Fruit fly (Drosophila melanogaster) whole organism, prepupa: ENCODE measurements around the gene U4-U6-60K.

Experiments
- Blimp-1 ChIP-seq: fragments of 200-800 bp; sonication (Bioruptor generic); optimal IDR thresholded peaks from 3 replicates; lab custom pipeline; 2017; ENCODE audit warnings: missing biosample characterization, missing genetic modification characterization, mild to moderate bottlenecking, moderate library complexity, missing genetic modification reagents
- CG10631 ChIP-seq: fragments of 200-800 bp; sonication (Bioruptor generic); optimal IDR thresholded peaks from 2 replicates; lab custom pipeline; 2016; ENCODE audit warnings: missing biosample characterization, missing genetic modification characterization
- CG10669 ChIP-seq: fragments of 200-800 bp; sonication (Bioruptor generic); optimal IDR thresholded peaks from 3 replicates; lab custom pipeline; 2018; ENCODE audit warnings: missing biosample characterization, mild to moderate bottlenecking, missing genetic modification characterization, moderate library complexity
- CG11294 ChIP-seq: fragments of 200-800 bp; sonication (Bioruptor generic); IDR thresholded peaks from 2 replicates; pipeline ENCODE4 v1.3.6; 2022; ENCODE audit warnings: missing biosample characterization, missing genetic modification characterization
- CG11762 ChIP-seq: fragments of 200-800 bp; sonication (Bioruptor generic); optimal IDR thresholded peaks from 3 replicates; lab custom pipeline; 2016; ENCODE audit warnings: missing biosample characterization, missing genetic modification characterization; ENCODE audit not compliant: insufficient read depth
- CG11902 ChIP-seq: fragments of 200-800 bp; sonication (Bioruptor generic); optimal IDR thresholded peaks from 3 replicates; lab custom pipeline; 2016; ENCODE audit warnings: missing biosample characterization, missing genetic modification characterization
- CG15336 ChIP-seq: fragments of 200-800 bp; sonication (Bioruptor generic); IDR thresholded peaks from 2 replicates; pipeline ENCODE4 v1.3.6; 2022; ENCODE audit warnings: missing biosample characterization, missing genetic modification characterization
- CG1621 ChIP-seq: fragments of 200-800 bp; sonication (Bioruptor generic); optimal IDR thresholded peaks from 3 replicates; lab custom pipeline; 2018; ENCODE audit warnings: missing biosample characterization, mild to moderate bottlenecking, missing genetic modification characterization
- CG3032 ChIP-seq: fragments of 200-800 bp; optimal IDR thresholded peaks from 2 replicates; lab custom pipeline; 2019; ENCODE audit warnings: missing biosample characterization, mild to moderate bottlenecking, missing genetic modification characterization, moderate library complexity
- CG31627 ChIP-seq: fragments of 200-800 bp; sonication (Bioruptor generic); optimal IDR thresholded peaks from 3 replicates; lab custom pipeline; 2016; ENCODE audit warnings: missing biosample characterization, missing genetic modification characterization
- CG32006 ChIP-seq: fragments of 200-800 bp; sonication (Bioruptor generic); optimal IDR thresholded peaks from 3 replicates; lab custom pipeline; 2017; ENCODE audit warnings: missing biosample characterization, mild to moderate bottlenecking, missing genetic modification characterization
- CG34406 ChIP-seq: fragments of 200-800 bp; sonication (Bioruptor generic); optimal IDR thresholded peaks from 3 replicates; lab custom pipeline; 2016; ENCODE audit warnings: missing biosample characterization, missing genetic modification characterization
- CG3919 ChIP-seq: fragments of 200-800 bp; sonication (Bioruptor generic); optimal IDR thresholded peaks from 3 replicates; lab custom pipeline; 2016; ENCODE audit warnings: missing biosample characterization, missing genetic modification characterization
- CG6276 ChIP-seq: fragments of 200-800 bp; sonication (Bioruptor generic); optimal IDR thresholded peaks from 2 replicates; lab custom pipeline; 2017; ENCODE audit warnings: missing biosample characterization, mild to moderate bottlenecking, missing genetic modification characterization
- CG6792 ChIP-seq: fragments of 200-800 bp; sonication (Bioruptor generic); optimal IDR thresholded peaks from 3 replicates; lab custom pipeline; 2016; ENCODE audit warnings: missing biosample characterization, missing genetic modification characterization
- CG6808 ChIP-seq: fragments of 200-800 bp; sonication (Bioruptor generic); optimal IDR thresholded peaks from 3 replicates; lab custom pipeline; 2017; ENCODE audit warnings: missing biosample characterization, missing genetic modification characterization, mild to moderate bottlenecking, moderate library complexity, missing genetic modification reagents
- CG6854 ChIP-seq: fragments of 200-800 bp; sonication (Bioruptor generic); optimal IDR thresholded peaks from 2 replicates; lab custom pipeline; 2017; ENCODE audit warnings: missing biosample characterization, mild to moderate bottlenecking, missing genetic modification characterization
- CG7368 ChIP-seq: fragments of 200-800 bp; sonication (Bioruptor generic); optimal IDR thresholded peaks from 3 replicates; lab custom pipeline; 2016; ENCODE audit warnings: missing biosample characterization, missing genetic modification characterization
- CG8319 ChIP-seq: fragments of 200-800 bp; sonication (Bioruptor generic); optimal IDR thresholded peaks from 3 replicates; lab custom pipeline; 2016; ENCODE audit warnings: missing biosample characterization, missing genetic modification characterization
- CG8632 ChIP-seq: fragments of 200-800 bp; sonication (Bioruptor generic); optimal IDR thresholded peaks from 3 replicates; lab custom pipeline; 2016; ENCODE audit warnings: missing biosample characterization, missing genetic modification characterization
- CG9139 ChIP-seq: fragments of 200-800 bp; sonication (Bioruptor generic); optimal IDR thresholded peaks from 3 replicates; lab custom pipeline; 2017; ENCODE audit warnings: missing biosample characterization, mild to moderate bottlenecking, missing genetic modification characterization
- Eip75B ChIP-seq: fragments of 200-800 bp; sonication (Bioruptor generic); optimal IDR thresholded peaks from 3 replicates; lab custom pipeline; 2016; ENCODE audit warnings: missing biosample characterization, missing genetic modification characterization
- Eip93F ChIP-seq: fragments of 200-800 bp; sonication (Bioruptor generic); optimal IDR thresholded peaks from 2 replicates; lab custom pipeline; 2016; ENCODE audit warnings: missing biosample characterization, mild to moderate bottlenecking, missing genetic modification characterization
- Ets21C ChIP-seq: fragments of 200-800 bp; sonication (Bioruptor generic); optimal IDR thresholded peaks from 3 replicates; lab custom pipeline; 2016; ENCODE audit warnings: missing biosample characterization, missing genetic modification characterization
- Hr38 ChIP-seq: sonication (Bioruptor generic); optimal IDR thresholded peaks from 2 replicates; lab custom pipeline; 2016; ENCODE audit warnings: missing biosample characterization, missing genetic modification characterization
- Hr39 ChIP-seq: fragments of 200-800 bp; sonication (Bioruptor generic); optimal IDR thresholded peaks from 2 replicates; lab custom pipeline; 2016; ENCODE audit warnings: missing biosample characterization, missing genetic modification characterization
- Hr4 ChIP-seq: fragments of 200-800 bp; sonication (Bioruptor generic); optimal IDR thresholded peaks from 3 replicates; lab custom pipeline; 2016; ENCODE audit warnings: missing biosample characterization, missing genetic modification characterization
- Lpt ChIP-seq: fragments of 200-800 bp; sonication (Bioruptor generic); optimal IDR thresholded peaks from 3 replicates; lab custom pipeline; 2016; ENCODE audit warnings: missing biosample characterization, missing genetic modification characterization
- Met ChIP-seq: fragments of 200-800 bp; sonication (Bioruptor generic); optimal IDR thresholded peaks from 3 replicates; lab custom pipeline; 2016; ENCODE audit warnings: missing biosample characterization, missing genetic modification characterization
- OdsH ChIP-seq: fragments of 200-800 bp; sonication (Bioruptor generic); optimal IDR thresholded peaks from 3 replicates; lab custom pipeline; 2016; ENCODE audit warnings: missing biosample characterization, missing genetic modification characterization
- Sox102F ChIP-seq: fragments of 200-800 bp; sonication (Bioruptor generic); optimal IDR thresholded peaks from 2 replicates; lab custom pipeline; 2016; ENCODE audit warnings: missing biosample characterization, mild to moderate bottlenecking, missing genetic modification characterization
- Sox14 ChIP-seq: fragments of 200-800 bp; sonication (Bioruptor generic); optimal IDR thresholded peaks from 3 replicates; lab custom pipeline; 2016; ENCODE audit warnings: missing biosample characterization, missing genetic modification characterization
- Sox15 ChIP-seq: fragments of 200-800 bp; sonication (Bioruptor generic); optimal IDR thresholded peaks from 3 replicates; lab custom pipeline; 2016; ENCODE audit warnings: missing biosample characterization, missing genetic modification characterization
- achi ChIP-seq: fragments of 200-800 bp; sonication (Bioruptor generic); optimal IDR thresholded peaks from 3 replicates; lab custom pipeline; 2016; ENCODE audit warnings: missing biosample characterization, missing genetic modification characterization
- acj6 ChIP-seq: fragments of 200-800 bp; sonication (Bioruptor generic); optimal IDR thresholded peaks from 3 replicates; lab custom pipeline; 2016; ENCODE audit warnings: missing biosample characterization, missing genetic modification characterization
- cyc ChIP-seq: fragments of 200-800 bp; sonication (Bioruptor generic); optimal IDR thresholded peaks from 3 replicates; lab custom pipeline; 2016; ENCODE audit warnings: missing biosample characterization, missing genetic modification characterization
- dac ChIP-seq: fragments of 200-800 bp; sonication (Bioruptor generic); optimal IDR thresholded peaks from 2 replicates; lab custom pipeline; 2017; ENCODE audit warnings: missing biosample characterization, mild to moderate bottlenecking, missing genetic modification characterization
- dsx ChIP-seq: fragments of 200-800 bp; optimal IDR thresholded peaks from 3 replicates; lab custom pipeline; 2019; ENCODE audit warnings: missing biosample characterization, mild to moderate bottlenecking, missing genetic modification characterization, moderate library complexity; ENCODE audit not compliant: poor library complexity, severe bottlenecking
- eg ChIP-seq: fragments of 200-800 bp; sonication (Bioruptor generic); IDR thresholded peaks from 3 replicates; pipeline ENCODE4 v1.3.6; 2022; ENCODE audit warnings: missing biosample characterization, missing genetic modification characterization
- fd85E ChIP-seq: fragments of 200-800 bp; sonication (Bioruptor generic); optimal IDR thresholded peaks from 3 replicates; lab custom pipeline; 2016; ENCODE audit warnings: missing biosample characterization, missing genetic modification characterization
- fkh ChIP-seq: fragments of 200-800 bp; sonication (Bioruptor generic); optimal IDR thresholded peaks from 3 replicates; lab custom pipeline; 2017; ENCODE audit warnings: missing biosample characterization, mild to moderate bottlenecking, missing genetic modification characterization, moderate library complexity
- lz ChIP-seq: fragments of 200-800 bp; sonication (Bioruptor generic); optimal IDR thresholded peaks from 3 replicates; lab custom pipeline; 2016; ENCODE audit warnings: missing biosample characterization, missing genetic modification characterization
- net ChIP-seq: fragments of 200-800 bp; sonication (Bioruptor generic); optimal IDR thresholded peaks from 3 replicates; lab custom pipeline; 2016; ENCODE audit warnings: missing biosample characterization, missing genetic modification characterization
- spab ChIP-seq: fragments of 200-800 bp; sonication (Bioruptor generic); optimal IDR thresholded peaks from 2 replicates; lab custom pipeline; 2017; ENCODE audit warnings: missing biosample characterization, mild to moderate bottlenecking, missing genetic modification characterization, missing genetic modification reagents
- ss ChIP-seq, 2 experiments: fragments of 200-800 bp; sonication (Bioruptor generic); optimal IDR thresholded peaks; 2 replicates in 1 of 2; 3 replicates in 1 of 2; lab custom pipeline; 2017 to 2018; ENCODE audit warnings: mild to moderate bottlenecking in 2 of 2, missing biosample characterization in 2 of 2, missing genetic modification characterization in 2 of 2, moderate library complexity in 1 of 2
- svp ChIP-seq: fragments of 200-800 bp; sonication (Bioruptor generic); peaks from one replicate; lab custom pipeline; 2016; ENCODE audit warnings: missing biosample characterization, missing genetic modification characterization
- topi ChIP-seq: fragments of 200-800 bp; sonication (Bioruptor generic); optimal IDR thresholded peaks from 3 replicates; lab custom pipeline; 2016; ENCODE audit warnings: missing biosample characterization, missing genetic modification characterization
- vri ChIP-seq: fragments of 200-800 bp; sonication (Bioruptor generic); optimal IDR thresholded peaks from 3 replicates; lab custom pipeline; 2016; ENCODE audit warnings: missing biosample characterization, mild to moderate bottlenecking, missing genetic modification characterization

U4-U6-60K gene

dm6 chr3L:17502235-17502634 lies 11.5 kb downstream of the U4-U6-60K start (continued):
- TF ChIP-seq Hr4 (GFP tag; lab: Kevin White, UChicago) (peak; percentile 28), CG8632 (GFP tag; lab: Kevin White, UChicago) (peak; percentile 65), CG32006 (GFP tag; lab: Kevin White, UChicago) (peak; percentile 38), topi (GFP tag; lab: Kevin White, UChicago) (peak; percentile 85), cyc (GFP tag; lab: Kevin White, UChicago) (peak; percentile 83), OdsH (GFP tag; lab: Kevin White, UChicago) (peak; percentile 46), Hr39 (peak; percentile 89), acj6 (GFP tag; lab: Kevin White, UChicago) (peak; percentile 75)

- TF ChIP-seq Sox15 (GFP tag; lab: Kevin White, UChicago) = no peak
- TF ChIP-seq CG7368 = no peak
- TF ChIP-seq spab = no peak
- TF ChIP-seq CG32006 (GFP tag; lab: Kevin White, UChicago) = peak; percentile 18
- TF ChIP-seq CG10669 = no peak
- TF ChIP-seq Blimp-1 (GFP tag; lab: Kevin White, UChicago) = peak; percentile 84
- no peak for TF ChIP-seq CG10631 (GFP tag; lab: Kevin White, UChicago)
- peak; percentile 73 for TF ChIP-seq Lpt (GFP tag; lab: Kevin White, UChicago)
- TF ChIP-seq CG6808 (GFP tag; lab: Kevin White, UChicago) = peak; percentile 48
- TF ChIP-seq CG8319 (GFP tag; lab: Kevin White, UChicago) = no peak
- TF ChIP-seq CG6792 (GFP tag; lab: Kevin White, UChicago) = no peak
- TF ChIP-seq dsx (GFP tag; lab: Kevin White, UChicago) = peak; percentile 39
- no peak for TF ChIP-seq CG3919 (GFP tag; lab: Kevin White, UChicago)
- TF ChIP-seq Sox14 = peak; percentile 60
- TF ChIP-seq CG34406 (GFP tag; lab: Kevin White, UChicago) = no peak
- TF ChIP-seq ss (GFP tag; optimal IDR thresholded peaks at IDR 0.05; lab: Kevin White, UChicago) = peak; percentile 67 to 84
- peak; percentile 57 for TF ChIP-seq svp (GFP tag; lab: Kevin White, UChicago)
- no peak for TF ChIP-seq dac (GFP tag; lab: Kevin White, UChicago)
- TF ChIP-seq cyc (GFP tag; lab: Kevin White, UChicago) = no peak
- no peak for TF ChIP-seq Met (GFP tag; lab: Kevin White, UChicago)
- TF ChIP-seq acj6 (GFP tag; lab: Kevin White, UChicago) = no peak
- TF ChIP-seq CG3032 (tag; lab: Kevin White, UChicago) = peak; percentile 16
- TF ChIP-seq CG6854 (GFP tag; lab: Kevin White, UChicago) = no peak
- TF ChIP-seq fd85E (GFP tag; lab: Kevin White, UChicago) = no peak
- no peak for TF ChIP-seq lz (GFP tag; lab: Kevin White, UChicago)
- peak; percentile 18 for TF ChIP-seq Eip75B
- no peak for TF ChIP-seq net (GFP tag; lab: Kevin White, UChicago)
- TF ChIP-seq eg (GFP tag; lab: Robert Waterston, UW) = peak; percentile 69; the same call in 2 of the 3 replicates
- TF ChIP-seq CG11902 = no peak
- TF ChIP-seq vri (GFP tag; lab: Kevin White, UChicago) = peak; percentile 26
- no peak for TF ChIP-seq OdsH (GFP tag; lab: Kevin White, UChicago)
- no peak for TF ChIP-seq Hr38
- TF ChIP-seq Eip93F = no peak
- no peak for TF ChIP-seq fkh (GFP tag; lab: Kevin White, UChicago)
- no peak for TF ChIP-seq CG9139 (GFP tag; lab: Kevin White, UChicago)
- peak; percentile 61 for TF ChIP-seq CG6276 (GFP tag; lab: Kevin White, UChicago)
- peak; percentile 39 for TF ChIP-seq CG15336 (GFP tag; lab: Robert Waterston, UW)
- peak; percentile 47 for TF ChIP-seq CG1621 (tag; lab: Kevin White, UChicago)
- no peak for TF ChIP-seq Ets21C (GFP tag; lab: Kevin White, UChicago)
- no peak for TF ChIP-seq achi
- TF ChIP-seq CG11762 (GFP tag; lab: Kevin White, UChicago) = no peak
- TF ChIP-seq Hr39 = no peak
- no peak for TF ChIP-seq Sox102F (GFP tag; lab: Kevin White, UChicago)
- TF ChIP-seq CG31627 (GFP tag; lab: Kevin White, UChicago) = no peak
- no peak for TF ChIP-seq topi (GFP tag; lab: Kevin White, UChicago)
- no peak for TF ChIP-seq CG8632 (GFP tag; lab: Kevin White, UChicago)
- TF ChIP-seq CG11294 (GFP tag; lab: Robert Waterston, UW) = no peak
Measured at dm6 chr3L:17500315-17500985, 13.3 kb downstream of the U4-U6-60K start.
